Worm (Caenorhabditis elegans): ENCODE data around the gene mdh-2.

Gene mdh-2

DNA sequence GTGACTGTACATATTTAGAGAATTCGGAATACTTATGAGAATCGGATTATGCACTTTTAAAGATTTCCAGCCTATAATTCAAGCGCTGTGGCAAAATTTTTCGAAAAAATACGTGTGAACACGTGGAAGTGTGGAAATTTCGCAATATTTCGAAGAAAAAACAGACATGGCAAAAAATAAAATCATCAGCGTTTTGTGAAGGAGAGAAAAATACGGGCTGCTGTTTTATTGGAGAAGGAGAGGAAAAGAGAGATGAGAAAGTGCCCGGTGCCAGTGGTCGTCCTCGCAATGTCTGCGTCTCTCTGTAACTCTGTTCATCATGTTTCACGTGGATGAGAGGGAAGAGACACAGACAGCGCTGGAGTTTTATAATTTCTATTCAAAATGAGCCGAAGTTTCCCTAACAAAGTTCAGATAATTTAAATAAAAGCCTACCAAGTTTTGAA, 1.9 kb downstream of the mdh-2 start (continued):
- TF ChIP-seq F49E8.2 (tag; optimal IDR thresholded peaks at IDR 0.05; ENCODE audit: insufficient read depth) (peak; percentile 71), bed-2 (GFP tag; IDR thresholded peaks at IDR 0.05) (no peak), mxl-1 (tag; optimal IDR thresholded peaks at IDR 0.05) (no peak), aptf-3 (GFP tag; IDR thresholded peaks at IDR 0.05) (0 out of 2 replicates have a peak, but pooled peaks have one; percentile 56), rcor-1 (GFP tag; IDR thresholded peaks at IDR 0.05) (peak; percentile 70), zim-3 (tag; optimal IDR thresholded peaks at IDR 0.05) (peak; percentile 60), tbp1 (GFP tag; optimal IDR thresholded peaks at IDR 0.05) (peak; percentile 62), F33H1.4 (GFP tag; IDR thresholded peaks at IDR 0.05) (peak; percentile 53), ceh-40 (GFP tag; IDR thresholded peaks at IDR 0.05) (no peak), F55B11.4 (tag; optimal IDR thresholded peaks at IDR 0.05; ENCODE audit: borderline replicate concordance, insufficient read depth) (no peak), Y79H2A.3 (GFP tag; conservative IDR thresholded peaks at IDR 0.05) (0 out of 2 replicates have a peak, but pooled peaks have one; percentile 7), ztf-26 (tag; optimal IDR thresholded peaks at IDR 0.05) (peak; percentile 64), hrde-1 (tag; optimal IDR thresholded peaks at IDR 0.05; ENCODE audit: borderline replicate concordance) (peak; percentile 62), ceh-58 (GFP tag; IDR thresholded peaks at IDR 0.05) (no peak), ekl-4 (GFP tag; IDR thresholded peaks at IDR 0.05) (peak; percentile 87), hmg-20 (GFP tag; IDR thresholded peaks at IDR 0.05) (no peak), F10E7.11 (tag; optimal IDR thresholded peaks at IDR 0.05) (peak; percentile 74), xnd-1 (tag; optimal IDR thresholded peaks at IDR 0.05) (peak; percentile 3), Y53F4B.3 (GFP tag; IDR thresholded peaks at IDR 0.05) (no peak), dpff-1 (tag; optimal IDR thresholded peaks at IDR 0.05) (peak; percentile 74), B0019.2 (GFP tag; conservative IDR thresholded peaks at IDR 0.05) (no peak), pha-4 (tag; optimal IDR thresholded peaks at IDR 0.05) (no peak), D2030.7 (GFP tag; IDR thresholded peaks at IDR 0.05) (no peak), T07F8.4 (tag; optimal IDR thresholded peaks at IDR 0.05) (peak; percentile 60), Y67H2A.10 (GFP tag; conservative IDR thresholded peaks at IDR 0.05) (no peak), ccch-3 (GFP tag; optimal IDR thresholded peaks at IDR 0.05) (no peak), repo-1 (tag; optimal IDR thresholded peaks at IDR 0.05) (peak; percentile 91), K12H6.12 (tag; optimal IDR thresholded peaks at IDR 0.05) (peak; percentile 78), nhr-27 (tag; optimal IDR thresholded peaks at IDR 0.05) (no peak), zfh-2 (GFP tag; conservative IDR thresholded peaks at IDR 0.05) (peak; percentile 68), hlh-12 (tag; optimal IDR thresholded peaks at IDR 0.05) (no peak), ztf-28 (GFP tag; IDR thresholded peaks at IDR 0.05) (no peak), mcd-1 (GFP tag; IDR thresholded peaks at IDR 0.05) (peak; percentile 72), dox-1 (GFP tag; IDR thresholded peaks at IDR 0.05) (peak; percentile 72), fkh-3 (tag; optimal IDR thresholded peaks at IDR 0.05) (peak; percentile 51), lin-26 (GFP tag; IDR thresholded peaks at IDR 0.05) (peak; percentile 70), ets-4 (GFP tag; optimal IDR thresholded peaks at IDR 0.05) (no peak), lsl-1 (GFP tag; optimal IDR thresholded peaks at IDR 0.05) (peak; percentile 27), ztf-25 (GFP tag; IDR thresholded peaks at IDR 0.05) (no peak), somi-1 (GFP tag; optimal IDR thresholded peaks at IDR 0.05) (peak; percentile 72), lir-1 (GFP tag; conservative IDR thresholded peaks at IDR 0.05) (no peak), unc-62 (GFP tag; optimal IDR thresholded peaks at IDR 0.05) (no peak), C06A6.2 (GFP tag; conservative IDR thresholded peaks at IDR 0.05) (peak; percentile 61), snpc-3.4 (tag; optimal IDR thresholded peaks at IDR 0.05) (peak; percentile 58), F37B4.10 (GFP tag; IDR thresholded peaks at IDR 0.05) (no peak), let-607 (tag; optimal IDR thresholded peaks at IDR 0.05) (peak; percentile 26 to 79), F57A8.1 (GFP tag; optimal IDR thresholded peaks at IDR 0.05) (no peak), nhr-179 (tag; optimal IDR thresholded peaks at IDR 0.05) (no peak), madf-10 (tag; optimal IDR thresholded peaks at IDR 0.05) (peak; percentile 69)

Measured in whole organism, young adult.